Worm (Caenorhabditis elegans): ENCODE results near the gene npp-23.

Gene npp-23

ce11 chrIV:8891131-8891530 lies 21.7 kb upstream of the npp-23 start, which contains the start of gene spr-2 (continued):
- TF ChIP-seq F39B2.1 (GFP tag; IDR thresholded peaks at IDR 0.05) (no peak), madf-6 (GFP tag; IDR thresholded peaks at IDR 0.05) (peak; percentile 36; the same call in 1 of the 2 replicates), somi-1 (GFP tag; optimal IDR thresholded peaks at IDR 0.05) (no peak), madf-8 (GFP tag; conservative IDR thresholded peaks at IDR 0.05) (no peak), mes-4 (tag; optimal IDR thresholded peaks at IDR 0.05) (peak; percentile 31), ztf-6 (GFP tag; IDR thresholded peaks at IDR 0.05) (no peak), F37B4.10 (GFP tag; IDR thresholded peaks at IDR 0.05) (no peak), cebp-2 (GFP tag; IDR thresholded peaks at IDR 0.05) (no peak), hmg-20 (GFP tag; IDR thresholded peaks at IDR 0.05) (no peak), T07F8.4 (tag; optimal IDR thresholded peaks at IDR 0.05) (no peak), attf-3 (GFP tag; conservative IDR thresholded peaks at IDR 0.05) (peak; percentile 58), madf-3 (GFP tag; IDR thresholded peaks at IDR 0.05) (no peak), aptf-2 (GFP tag; conservative IDR thresholded peaks at IDR 0.05) (no peak), B0035.1 (tag; optimal IDR thresholded peaks at IDR 0.05) (no peak), repo-1 (tag; optimal IDR thresholded peaks at IDR 0.05) (peak; percentile 30), chd-7 (tag; optimal IDR thresholded peaks at IDR 0.05) (no peak), lsl-1 (GFP tag; optimal IDR thresholded peaks at IDR 0.05) (peak; percentile 42), egl-18 (GFP tag; IDR thresholded peaks at IDR 0.05) (no peak), tbp1 (GFP tag; optimal IDR thresholded peaks at IDR 0.05) (no peak), sea-2 (GFP tag; IDR thresholded peaks at IDR 0.05) (no peak), lag-1 (GFP tag; IDR thresholded peaks at IDR 0.05) (no peak), him-1 (tag; optimal IDR thresholded peaks at IDR 0.05) (no peak), hsf-1 (GFP tag; IDR thresholded peaks at IDR 0.05) (no peak), madf-10 (tag; optimal IDR thresholded peaks at IDR 0.05) (no peak), ceh-91 (GFP tag; IDR thresholded peaks at IDR 0.05) (no peak), snpc-3.4 (tag; optimal IDR thresholded peaks at IDR 0.05) (no peak), snpc-4 (GFP tag; optimal IDR thresholded peaks at IDR 0.05) (no peak), snpc-4 (tag; optimal IDR thresholded peaks at IDR 0.05) (peak; percentile 34 to 68 (median 43)), B0019.2 (GFP tag; conservative IDR thresholded peaks at IDR 0.05) (no peak), hmg-1.2 (GFP tag; IDR thresholded peaks at IDR 0.05) (no peak), atf-7 (tag; optimal IDR thresholded peaks at IDR 0.05) (peak; percentile 14), rcor-1 (GFP tag; IDR thresholded peaks at IDR 0.05) (peak; percentile 21; the same call in 1 of the 2 replicates), cebp-1 (GFP tag; IDR thresholded peaks at IDR 0.05) (no peak), cebp-1 (tag; optimal IDR thresholded peaks at IDR 0.05) (peak; percentile 43), ztf-25 (GFP tag; IDR thresholded peaks at IDR 0.05) (no peak), pha-4 (tag; optimal IDR thresholded peaks at IDR 0.05) (no peak), let-607 (tag; optimal IDR thresholded peaks at IDR 0.05) (no peak), F22D6.2 (tag; optimal IDR thresholded peaks at IDR 0.05) (no peak), ama-1 (optimal IDR thresholded peaks at IDR 0.05) (no peak), ama-1 (GFP tag; optimal IDR thresholded peaks at IDR 0.05) (no peak), pbrm-1 (GFP tag; IDR thresholded peaks at IDR 0.05) (0 out of 2 replicates have a peak, but pooled peaks have one; percentile 9), gei-17 (GFP tag; optimal IDR thresholded peaks at IDR 0.05) (no peak), xnd-1 (tag; optimal IDR thresholded peaks at IDR 0.05) (no peak), Y53G8AR.9 (GFP tag; conservative IDR thresholded peaks at IDR 0.05) (no peak), lin-26 (GFP tag; IDR thresholded peaks at IDR 0.05) (no peak), B0336.3 (GFP tag; IDR thresholded peaks at IDR 0.05) (peak; percentile 49), ztf-28 (GFP tag; IDR thresholded peaks at IDR 0.05) (no peak), die-1 (tag; optimal IDR thresholded peaks at IDR 0.05) (no peak), Y67H2A.10 (GFP tag; conservative IDR thresholded peaks at IDR 0.05) (no peak), F33H1.4 (GFP tag; IDR thresholded peaks at IDR 0.05) (no peak), attf-5 (GFP tag; optimal IDR thresholded peaks at IDR 0.05) (peak; percentile 84)
